Fruit fly (Drosophila melanogaster) whole organism, pupa: ENCODE results near the gene CG42323.

Experiments used
- CG10348 ChIP-seq: fragments of 200-800 bp; sonication (Bioruptor generic); IDR thresholded peaks from 2 replicates; pipeline ENCODE4 v1.3.6; 2022; ENCODE audit warnings: missing biosample characterization, missing genetic modification characterization
- CG12605 ChIP-seq: fragments of 200-800 bp; sonication (Bioruptor generic); IDR thresholded peaks from 2 replicates; pipeline ENCODE4 v1.3.6; 2022; ENCODE audit warnings: missing biosample characterization, missing genetic modification characterization
- CG13204 ChIP-seq: fragments of 200-800 bp; sonication (Bioruptor generic); optimal IDR thresholded peaks from 2 replicates; lab custom pipeline; 2018; ENCODE audit warnings: missing biosample characterization, mild to moderate bottlenecking, missing genetic modification characterization, moderate library complexity
- CG14655 ChIP-seq: fragments of 200-800 bp; sonication (Bioruptor generic); optimal IDR thresholded peaks from 3 replicates; lab custom pipeline; 2017; ENCODE audit warnings: mild to moderate bottlenecking, missing biosample characterization, missing genetic modification reagents, missing genetic modification characterization
- CG15710 ChIP-seq: fragments of 200-800 bp; sonication (Bioruptor generic); optimal IDR thresholded peaks from 2 replicates; lab custom pipeline; 2018; ENCODE audit warnings: missing biosample characterization, mild to moderate bottlenecking, missing genetic modification characterization, moderate library complexity
- CG17806 ChIP-seq: fragments of 200-800 bp; sonication (Bioruptor generic); optimal IDR thresholded peaks from 2 replicates; lab custom pipeline; 2018; ENCODE audit warnings: missing biosample characterization, mild to moderate bottlenecking, missing genetic modification characterization, moderate library complexity
- CG32121 ChIP-seq: fragments of 200-800 bp; sonication (Bioruptor generic); IDR thresholded peaks from 2 replicates; pipeline ENCODE4 v1.3.6; 2022; ENCODE audit warnings: missing biosample characterization, missing genetic modification characterization
- CG34367 ChIP-seq: fragments of 200-800 bp; sonication (Bioruptor generic); optimal IDR thresholded peaks from 2 replicates; lab custom pipeline; 2018; ENCODE audit warnings: missing biosample characterization, mild to moderate bottlenecking, missing genetic modification characterization
- CG4496 ChIP-seq: fragments of 200-800 bp; sonication (Bioruptor generic); IDR thresholded peaks from 3 replicates; pipeline ENCODE4 v1.3.6; 2022; ENCODE audit warnings: missing biosample characterization, missing genetic modification characterization
- CG8159 ChIP-seq: fragments of 200-800 bp; sonication (Bioruptor generic); optimal IDR thresholded peaks from 3 replicates; lab custom pipeline; 2018; ENCODE audit warnings: missing biosample characterization, mild to moderate bottlenecking, missing genetic modification characterization, moderate library complexity
- CG8301 ChIP-seq: fragments of 200-800 bp; sonication (Bioruptor generic); optimal IDR thresholded peaks from 2 replicates; lab custom pipeline; 2018; ENCODE audit warnings: missing biosample characterization, mild to moderate bottlenecking, missing genetic modification characterization
- CG9948 ChIP-seq: fragments of 200-800 bp; sonication (Bioruptor generic); optimal IDR thresholded peaks from 2 replicates; lab custom pipeline; 2018; ENCODE audit warnings: missing biosample characterization, mild to moderate bottlenecking, missing genetic modification characterization, moderate library complexity
- D1 ChIP-seq: fragments of 200-800 bp; sonication (Bioruptor generic); optimal IDR thresholded peaks from 2 replicates; lab custom pipeline; 2018; ENCODE audit warnings: missing biosample characterization, mild to moderate bottlenecking, missing genetic modification characterization, moderate library complexity
- EcR ChIP-seq: fragments of 200-800 bp; sonication (Bioruptor generic); optimal IDR thresholded peaks from 3 replicates; lab custom pipeline; 2019; ENCODE audit warnings: missing biosample characterization, missing genetic modification characterization, mild to moderate bottlenecking, moderate library complexity, missing genetic modification reagents
- Ets98B ChIP-seq: fragments of 200-800 bp; sonication (Bioruptor generic); IDR thresholded peaks from 2 replicates; pipeline ENCODE4 v1.3.6; 2022; ENCODE audit warnings: missing biosample characterization, missing genetic modification characterization
- Pif1A ChIP-seq: fragments of 200-800 bp; sonication (Bioruptor generic); optimal IDR thresholded peaks from 3 replicates; lab custom pipeline; 2016; ENCODE audit warnings: missing biosample characterization, missing genetic modification characterization
- Pif1B ChIP-seq: fragments of 200-800 bp; sonication (Bioruptor generic); optimal IDR thresholded peaks from 3 replicates; lab custom pipeline; 2016; ENCODE audit warnings: missing biosample characterization, missing genetic modification characterization
- Snoo ChIP-seq: fragments of 200-800 bp; sonication (Bioruptor generic); optimal IDR thresholded peaks from 3 replicates; lab custom pipeline; 2017; ENCODE audit warnings: missing biosample characterization, mild to moderate bottlenecking, missing genetic modification characterization, inconsistent platforms
- fd96Ca ChIP-seq: fragments of 200-800 bp; sonication (Bioruptor generic); IDR thresholded peaks from 3 replicates; pipeline ENCODE4 v1.3.6; 2022; ENCODE audit warnings: missing biosample characterization, missing genetic modification characterization
- gl ChIP-seq: fragments of 200-800 bp; sonication (Bioruptor generic); optimal IDR thresholded peaks from 2 replicates; lab custom pipeline; 2018; ENCODE audit warnings: missing biosample characterization, mild to moderate bottlenecking, missing genetic modification characterization
- rn ChIP-seq: fragments of 200-800 bp; sonication (Bioruptor generic); IDR thresholded peaks from 2 replicates; pipeline ENCODE4 v1.3.6; 2022; ENCODE audit warnings: missing biosample characterization, missing genetic modification characterization

CG42323 gene

DNA sequence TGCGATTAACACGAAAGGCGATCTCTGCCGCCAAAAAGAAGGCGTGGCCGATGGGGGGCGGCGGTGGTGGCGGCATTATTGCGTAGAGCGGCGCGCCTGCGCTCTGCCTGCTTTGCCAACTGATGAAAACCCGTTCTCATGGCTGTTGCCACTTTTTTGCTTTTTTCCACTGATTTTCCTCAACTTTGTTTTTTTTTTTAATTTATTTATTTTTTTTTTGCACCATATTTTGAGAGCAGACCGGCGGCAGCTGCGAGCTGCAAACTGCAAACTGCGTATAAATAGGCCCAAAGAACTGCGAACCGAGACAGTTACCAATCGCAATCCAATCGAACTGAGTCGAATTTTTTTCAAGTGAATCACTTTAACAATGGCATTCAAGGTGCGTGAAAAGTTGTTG, at the start of gene CG42323:
CG42323 (plus strand) TSS at position 302 of the 400 bp plus-strand sequence.
- TF ChIP-seq EcR (GFP tag; lab: Kevin White, UChicago) (no peak), CG32121 (GFP tag; lab: Robert Waterston, UW) (peak; percentile 52; the same call in 1 of the 2 replicates), Ets98B (GFP tag; lab: Robert Waterston, UW) (peak; percentile 43; the same call in 1 of the 2 replicates), CG17806 (no peak), CG13204 (GFP tag; lab: Kevin White, UChicago) (no peak), CG4496 (GFP tag; lab: Robert Waterston, UW) (peak; percentile 53; the same call in 2 of the 3 replicates), gl (no peak), CG14655 (GFP tag; lab: Kevin White, UChicago) (no peak), CG8301 (tag; lab: Kevin White, UChicago) (no peak), CG9948 (tag; lab: Kevin White, UChicago) (no peak), CG12605 (peak; percentile 29; the same call in 1 of the 2 replicates), Snoo (tag; lab: Kevin White, UChicago) (no peak), fd96Ca (no peak)
- TF ChIP-seq, all 21 proteins: peak for 4

dm6 chrX:18374421-18374935, 47.7 kb upstream of the CG42323 start:
- TF ChIP-seq CG15710 (tag; lab: Kevin White, UChicago) (no peak), CG9948 (tag; lab: Kevin White, UChicago) (no peak), rn (GFP tag; lab: Robert Waterston, UW) (no peak), Pif1A (no peak), CG8159 (tag; lab: Kevin White, UChicago) (no peak), EcR (GFP tag; lab: Kevin White, UChicago) (no peak), CG4496 (GFP tag; lab: Robert Waterston, UW) (no peak), CG32121 (GFP tag; lab: Robert Waterston, UW) (no peak), CG10348 (GFP tag; lab: Robert Waterston, UW) (no peak), CG17806 (no peak), CG12605 (no peak), D1 (tag; lab: Kevin White, UChicago) (no peak), CG8301 (tag; lab: Kevin White, UChicago) (no peak), CG13204 (GFP tag; lab: Kevin White, UChicago) (no peak), fd96Ca (no peak), CG14655 (GFP tag; lab: Kevin White, UChicago) (no peak), Ets98B (GFP tag; lab: Robert Waterston, UW) (no peak), gl (no peak), Snoo (tag; lab: Kevin White, UChicago) (no peak), Pif1B (no peak)

dm6 chrX:18379791-18380190, 42.4 kb upstream of the CG42323 start, which contains the start of the genes por and CG6179:
Gene por (minus strand): TSS chrX:18379854.
Gene CG6179 (plus strand): TSS chrX:18380082.
- no peak for TF ChIP-seq Snoo (tag; lab: Kevin White, UChicago)
- TF ChIP-seq fd96Ca = no peak
- TF ChIP-seq CG8301 (tag; lab: Kevin White, UChicago) = no peak
- no peak for TF ChIP-seq CG10348 (GFP tag; lab: Robert Waterston, UW)
- no peak for TF ChIP-seq CG17806
- TF ChIP-seq CG13204 (GFP tag; lab: Kevin White, UChicago) = no peak
- no peak for TF ChIP-seq CG8159 (tag; lab: Kevin White, UChicago)
- TF ChIP-seq gl = no peak
- no peak for TF ChIP-seq CG15710 (tag; lab: Kevin White, UChicago)
- TF ChIP-seq CG14655 (GFP tag; lab: Kevin White, UChicago) = no peak
- no peak for TF ChIP-seq CG9948 (tag; lab: Kevin White, UChicago)
- no peak for TF ChIP-seq Pif1A
- no peak for TF ChIP-seq EcR (GFP tag; lab: Kevin White, UChicago)
- TF ChIP-seq CG4496 (GFP tag; lab: Robert Waterston, UW) = no peak
- no peak for TF ChIP-seq CG34367 (tag; lab: Kevin White, UChicago)
- TF ChIP-seq Ets98B (GFP tag; lab: Robert Waterston, UW) = no peak

DNA sequence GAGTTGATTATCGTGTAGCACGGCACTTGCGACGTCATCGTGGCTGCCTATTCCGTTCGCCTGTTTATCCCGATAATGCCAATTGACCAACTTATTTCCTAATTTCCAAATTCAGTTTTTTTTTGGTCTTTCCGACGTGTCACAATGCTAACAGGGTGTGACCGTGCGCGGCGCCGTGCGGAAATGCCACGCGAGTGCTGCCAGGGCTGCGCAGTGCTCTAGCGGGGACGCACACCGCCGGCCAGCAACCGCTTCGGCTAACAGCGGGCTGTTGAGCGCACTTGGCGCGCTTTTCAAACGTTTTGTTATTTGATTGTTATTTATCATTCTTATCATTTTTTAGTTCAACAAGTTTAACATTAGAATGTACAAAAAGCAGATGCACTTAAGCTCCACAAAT, 37.2 kb upstream of the CG42323 start, which contains the start of gene betaCOP:
betaCOP (minus strand) TSS at position 187 of the 400 bp plus-strand sequence.
- no peak for TF ChIP-seq Pif1B
- TF ChIP-seq CG17806 = no peak
- TF ChIP-seq CG15710 (tag; lab: Kevin White, UChicago) = no peak
- TF ChIP-seq fd96Ca = no peak

DNA sequence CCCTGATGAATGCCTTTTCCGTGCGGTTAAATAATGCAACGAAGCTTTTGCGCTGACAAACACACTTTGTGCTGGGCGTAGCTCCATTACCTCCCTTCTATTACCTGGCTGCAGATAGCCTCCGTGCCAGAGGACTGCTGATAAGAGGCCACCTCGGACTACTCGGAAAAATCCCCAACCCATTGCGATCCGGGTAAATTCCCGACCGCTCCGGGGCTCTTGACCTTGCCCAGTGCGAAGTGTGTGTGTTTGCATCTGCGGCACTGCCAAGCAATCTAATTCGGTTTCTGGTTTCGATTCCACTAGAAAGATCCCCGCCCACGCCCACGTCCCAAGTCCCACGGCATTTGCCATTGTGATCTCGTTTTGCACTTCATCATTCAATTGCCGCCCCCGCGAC, 36.4 kb upstream of the CG42323 start:
- no peak for TF ChIP-seq CG8159 (tag; lab: Kevin White, UChicago)
- no peak for TF ChIP-seq Snoo (tag; lab: Kevin White, UChicago)
- TF ChIP-seq Ets98B (GFP tag; lab: Robert Waterston, UW) = no peak
- peak; percentile 57 for TF ChIP-seq EcR (GFP tag; lab: Kevin White, UChicago)
- TF ChIP-seq CG4496 (GFP tag; lab: Robert Waterston, UW) = peak; percentile 60; the same call in 2 of the 3 replicates

DNA sequence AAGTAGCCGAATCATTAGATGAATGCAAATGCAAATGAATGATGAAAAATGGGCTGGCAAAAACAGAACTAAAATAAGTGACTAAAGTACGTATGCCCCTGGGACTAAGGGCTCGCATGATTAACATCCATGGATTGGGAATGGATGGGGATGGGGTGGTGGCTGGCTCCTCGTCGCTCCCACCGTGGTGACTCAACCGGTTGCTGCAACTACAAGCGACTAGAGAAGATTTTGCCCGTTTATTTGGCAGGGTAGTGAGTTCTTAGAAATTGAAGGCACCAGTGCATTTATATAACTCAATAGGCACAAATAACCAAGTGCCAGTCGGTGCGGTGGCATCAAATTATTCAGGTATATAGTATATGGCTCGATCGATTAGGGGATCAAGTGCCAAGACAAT, 35.4 kb upstream of the CG42323 start, which contains the start of gene Tsf1:
Tsf1 (plus strand) TSS at position 301 of the 400 bp plus-strand sequence.
- TF ChIP-seq CG10348 (GFP tag; lab: Robert Waterston, UW) (no peak), CG8301 (tag; lab: Kevin White, UChicago) (no peak), Snoo (tag; lab: Kevin White, UChicago) (no peak), CG15710 (tag; lab: Kevin White, UChicago) (no peak), CG8159 (tag; lab: Kevin White, UChicago) (no peak), EcR (GFP tag; lab: Kevin White, UChicago) (no peak), CG14655 (GFP tag; lab: Kevin White, UChicago) (no peak), gl (no peak), CG17806 (no peak), CG34367 (tag; lab: Kevin White, UChicago) (no peak), CG4496 (GFP tag; lab: Robert Waterston, UW) (no peak), fd96Ca (no peak), CG32121 (GFP tag; lab: Robert Waterston, UW) (no peak), D1 (tag; lab: Kevin White, UChicago) (no peak), Pif1A (no peak), Ets98B (GFP tag; lab: Robert Waterston, UW) (no peak), Pif1B (no peak), rn (GFP tag; lab: Robert Waterston, UW) (no peak), CG12605 (no peak), CG9948 (tag; lab: Kevin White, UChicago) (no peak)
- TF ChIP-seq, all 21 proteins: peak for 0
